Worm (Caenorhabditis elegans): ENCODE results near the gene lcmt-1.

Gene lcmt-1

DNA sequence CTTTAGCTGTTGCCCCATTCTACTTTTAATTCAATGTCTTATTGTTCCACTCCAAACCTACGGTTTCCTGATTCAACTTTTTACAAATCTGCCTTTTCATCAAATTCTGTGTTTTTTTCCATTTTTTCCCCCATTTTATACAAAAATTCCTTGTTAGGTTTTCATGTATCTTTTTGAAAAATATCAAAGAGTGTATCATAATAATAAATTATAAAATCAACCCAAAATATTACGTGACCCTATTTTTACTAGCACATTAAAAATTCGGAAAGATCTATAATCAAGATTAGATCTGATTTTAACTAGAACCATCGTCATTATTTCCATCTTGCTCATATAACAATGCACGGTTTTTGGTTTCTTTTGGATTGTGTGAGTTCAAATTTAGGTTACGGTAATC is 23.1 kb upstream of the lcmt-1 start, which contains the start of gene H38K22.6:
H38K22.6 (plus strand) TSS at position 301 of the 400 bp plus-strand sequence.
- no peak for TF ChIP-seq ceh-39 (tag; optimal IDR thresholded peaks at IDR 0.05)
- TF ChIP-seq M03D4.4 (tag; optimal IDR thresholded peaks at IDR 0.05): no peak
- no peak for TF ChIP-seq nhr-2 (tag; optimal IDR thresholded peaks at IDR 0.05)
- no peak for TF ChIP-seq hlh-1 (tag; optimal IDR thresholded peaks at IDR 0.05)
- no peak for TF ChIP-seq mls-2 (tag; optimal IDR thresholded peaks at IDR 0.05)
- TF ChIP-seq nhr-237 (tag; optimal IDR thresholded peaks at IDR 0.05): no peak
- TF ChIP-seq sptf-1 (tag; optimal IDR thresholded peaks at IDR 0.05): no peak
- TF ChIP-seq cnd-1 (tag; optimal IDR thresholded peaks at IDR 0.05): no peak
- no peak for TF ChIP-seq lin-13 (tag; optimal IDR thresholded peaks at IDR 0.05)
- no peak for TF ChIP-seq unc-62 (GFP tag; optimal IDR thresholded peaks at IDR 0.05)
- no peak for TF ChIP-seq ceh-83 (GFP tag; optimal IDR thresholded peaks at IDR 0.05)
- no peak for TF ChIP-seq ceh-43 (GFP tag; optimal IDR thresholded peaks at IDR 0.05)

DNA sequence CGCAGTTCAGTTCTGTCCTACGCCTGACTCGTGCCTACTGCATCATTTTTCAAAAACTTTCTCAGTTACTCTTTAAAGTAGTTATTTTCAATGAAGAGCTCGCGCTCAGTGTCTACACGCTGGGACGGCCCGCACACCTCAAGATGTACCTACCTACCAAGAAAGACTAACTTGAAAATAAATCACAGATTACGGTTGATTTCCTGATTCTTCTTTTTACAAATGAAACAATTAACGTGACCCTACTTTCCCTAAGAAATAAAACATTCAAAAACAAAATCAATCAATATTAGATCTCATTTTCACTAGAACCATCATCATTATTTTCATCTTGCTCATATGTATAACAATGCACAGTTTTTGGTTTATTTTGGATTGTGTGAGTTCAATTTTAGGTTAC is 21.8 kb upstream of the lcmt-1 start, which contains the start of gene H38K22.7:
H38K22.7 (plus strand) TSS at position 301 of the 400 bp plus-strand sequence.
- TF ChIP-seq nhr-2 (tag; optimal IDR thresholded peaks at IDR 0.05) (no peak), blmp-1 (tag; optimal IDR thresholded peaks at IDR 0.05) (no peak)

ce11 chrIII:4323120-4323519 is 20.1 kb upstream of the lcmt-1 start:
- TF ChIP-seq unc-120 (tag; optimal IDR thresholded peaks at IDR 0.05; ENCODE audit: poor library complexity, severe bottlenecking) (peak; percentile 55), M03D4.4 (tag; optimal IDR thresholded peaks at IDR 0.05) (no peak), nhr-237 (tag; optimal IDR thresholded peaks at IDR 0.05) (peak; percentile 30), ces-1 (GFP tag; optimal IDR thresholded peaks at IDR 0.05) (peak; percentile 73)

ce11 chrIII:4323859-4324258 is 19.4 kb upstream of the lcmt-1 start, which contains the start of gene H38K22.9:
Gene H38K22.9 (plus strand): TSS chrIII:4324159.
- no peak for TF ChIP-seq blmp-1 (tag; optimal IDR thresholded peaks at IDR 0.05)
- no peak for TF ChIP-seq ham-2 (GFP tag; optimal IDR thresholded peaks at IDR 0.05)
- no peak for TF ChIP-seq nhr-76 (tag; optimal IDR thresholded peaks at IDR 0.05)
- no peak for TF ChIP-seq hlh-1 (tag; optimal IDR thresholded peaks at IDR 0.05)
- no peak for TF ChIP-seq bed-3 (GFP tag; optimal IDR thresholded peaks at IDR 0.05)
- no peak for TF ChIP-seq nhr-12 (tag; optimal IDR thresholded peaks at IDR 0.05)

ce11 chrIII:4328208-4328987 is 14.8 kb upstream of the lcmt-1 start:
- TF ChIP-seq elt-3 (tag; optimal IDR thresholded peaks at IDR 0.05) (peak; percentile 19), ceh-43 (GFP tag; optimal IDR thresholded peaks at IDR 0.05) (no peak)

DNA sequence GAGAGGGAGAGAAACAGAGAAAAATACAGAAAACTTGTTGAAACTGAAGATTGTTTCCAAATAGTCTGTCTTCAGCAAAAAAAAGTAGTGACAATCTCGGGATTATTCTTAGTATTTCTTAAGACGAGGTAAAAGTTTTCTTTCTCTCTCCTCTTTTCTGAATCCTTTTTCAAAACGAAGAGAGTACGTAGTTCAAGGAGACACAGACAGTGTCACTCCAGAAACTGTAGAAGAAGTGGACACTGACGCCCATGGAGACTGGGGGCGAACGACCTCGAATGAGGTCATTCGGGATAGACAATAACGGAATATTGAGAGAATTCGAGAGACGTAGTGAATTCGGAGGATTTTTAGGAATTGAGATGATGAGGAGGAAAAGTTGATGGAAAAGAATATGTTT is 12.3 kb upstream of the lcmt-1 start, which contains the start of gene gly-6:
gly-6 (minus strand) TSS at position 245 of the 400 bp plus-strand sequence.
- TF ChIP-seq lsy-2 (tag; optimal IDR thresholded peaks at IDR 0.05) (no peak), unc-39 (tag; optimal IDR thresholded peaks at IDR 0.05) (no peak), sem-2 (GFP tag; optimal IDR thresholded peaks at IDR 0.05) (no peak), lin-32 (GFP tag; optimal IDR thresholded peaks at IDR 0.05) (no peak), unc-62 (GFP tag; optimal IDR thresholded peaks at IDR 0.05) (no peak), cnd-1 (tag; optimal IDR thresholded peaks at IDR 0.05) (no peak), drap-1 (GFP tag; optimal IDR thresholded peaks at IDR 0.05) (no peak), elt-3 (tag; optimal IDR thresholded peaks at IDR 0.05) (no peak), flh-1 (GFP tag; optimal IDR thresholded peaks at IDR 0.05) (no peak), nhr-28 (tag; optimal IDR thresholded peaks at IDR 0.05) (no peak), ceh-43 (GFP tag; optimal IDR thresholded peaks at IDR 0.05) (no peak), bed-3 (GFP tag; optimal IDR thresholded peaks at IDR 0.05) (no peak), nhr-12 (tag; optimal IDR thresholded peaks at IDR 0.05) (no peak), M03D4.4 (tag; optimal IDR thresholded peaks at IDR 0.05) (no peak), mab-5 (tag; optimal IDR thresholded peaks at IDR 0.05) (no peak), pha-4 (tag; optimal IDR thresholded peaks at IDR 0.05) (no peak), nhr-237 (tag; optimal IDR thresholded peaks at IDR 0.05) (no peak), tbx-8 (GFP tag; optimal IDR thresholded peaks at IDR 0.05) (no peak), ces-1 (GFP tag; optimal IDR thresholded peaks at IDR 0.05) (no peak)
